Fruit fly (Drosophila melanogaster): Measurements from ENCODE around the gene CG10584.

Gene CG10584

dm6 chr3L:21046107-21046708 lies 15.0 kb upstream of the CG10584 start:
- TF ChIP-seq Hr38 (GFP tag; optimal IDR thresholded peaks at IDR 0.05): no peak
- peak; percentile 65 for TF ChIP-seq Hr4 (GFP tag; optimal IDR thresholded peaks at IDR 0.05)
- TF ChIP-seq esn (GFP tag; optimal IDR thresholded peaks at IDR 0.05): no peak
- peak; percentile 61 for TF ChIP-seq CG15336 (GFP tag; IDR thresholded peaks at IDR 0.05)
- peak; percentile 39 for TF ChIP-seq pdm3 (GFP tag; optimal IDR thresholded peaks at IDR 0.05)
- TF ChIP-seq net (GFP tag; optimal IDR thresholded peaks at IDR 0.05): peak; percentile 26
- TF ChIP-seq topi (GFP tag; optimal IDR thresholded peaks at IDR 0.05): no peak
- peak; percentile 28 for TF ChIP-seq CG3032 (tag; optimal IDR thresholded peaks at IDR 0.05)
- no peak for TF ChIP-seq cyc (GFP tag; optimal IDR thresholded peaks at IDR 0.05)
- peak; percentile 41 for TF ChIP-seq acj6 (GFP tag; optimal IDR thresholded peaks at IDR 0.05)
- TF ChIP-seq spab (GFP tag; optimal IDR thresholded peaks at IDR 0.05): no peak
- no peak for TF ChIP-seq Eip93F (GFP tag; optimal IDR thresholded peaks at IDR 0.05)
- TF ChIP-seq Hr39 (GFP tag; optimal IDR thresholded peaks at IDR 0.05): no peak
- TF ChIP-seq CG32006 (GFP tag; optimal IDR thresholded peaks at IDR 0.05): peak; percentile 74
- TF ChIP-seq Smox (GFP tag; optimal IDR thresholded peaks at IDR 0.05): no peak
- TF ChIP-seq CG1621 (tag; optimal IDR thresholded peaks at IDR 0.05): no peak
- TF ChIP-seq Ets21C (GFP tag; optimal IDR thresholded peaks at IDR 0.05): no peak
- no peak for TF ChIP-seq salr (GFP tag; optimal IDR thresholded peaks at IDR 0.05)
- TF ChIP-seq CG9139 (GFP tag; optimal IDR thresholded peaks at IDR 0.05): no peak
- TF ChIP-seq CG8632 (GFP tag; optimal IDR thresholded peaks at IDR 0.05): no peak
- TF ChIP-seq CG6792 (GFP tag; optimal IDR thresholded peaks at IDR 0.05): no peak
- TF ChIP-seq eg (GFP tag; IDR thresholded peaks at IDR 0.05): peak; percentile 49; the same call in 1 of the 3 replicates
- peak; percentile 9 for TF ChIP-seq Lpt (GFP tag; optimal IDR thresholded peaks at IDR 0.05)
- peak; percentile 20 for TF ChIP-seq CG6808 (GFP tag; optimal IDR thresholded peaks at IDR 0.05)
- peak; percentile 58 for TF ChIP-seq Gug (GFP tag; IDR thresholded peaks at IDR 0.05)
- peak; percentile 15 for TF ChIP-seq dsx (GFP tag; optimal IDR thresholded peaks at IDR 0.05; ENCODE audit: poor library complexity, severe bottlenecking)
- TF ChIP-seq CG10669 (GFP tag; optimal IDR thresholded peaks at IDR 0.05): peak; percentile 26
- TF ChIP-seq Sox15 (GFP tag; optimal IDR thresholded peaks at IDR 0.05): no peak
- no peak for TF ChIP-seq vri (GFP tag; optimal IDR thresholded peaks at IDR 0.05)
- peak; percentile 73 for TF ChIP-seq CG6163 (GFP tag; IDR thresholded peaks at IDR 0.05)
- no peak for TF ChIP-seq Sox102F (GFP tag; optimal IDR thresholded peaks at IDR 0.05)
- no peak for TF ChIP-seq lz (GFP tag; optimal IDR thresholded peaks at IDR 0.05)
- TF ChIP-seq CG11902 (GFP tag; optimal IDR thresholded peaks at IDR 0.05): no peak
- peak; percentile 47 for TF ChIP-seq Ets96B (tag; optimal IDR thresholded peaks at IDR 0.05)
- TF ChIP-seq Eip75B (GFP tag; optimal IDR thresholded peaks at IDR 0.05): peak; percentile 6
- TF ChIP-seq CG34406 (GFP tag; optimal IDR thresholded peaks at IDR 0.05): no peak
- no peak for TF ChIP-seq CG6854 (GFP tag; optimal IDR thresholded peaks at IDR 0.05)
- peak; percentile 33 for TF ChIP-seq CG3919 (GFP tag; optimal IDR thresholded peaks at IDR 0.05)
- TF ChIP-seq CG8319 (GFP tag; optimal IDR thresholded peaks at IDR 0.05): no peak
- no peak for TF ChIP-seq CG7368 (GFP tag; optimal IDR thresholded peaks at IDR 0.05)
- TF ChIP-seq CG6276 (GFP tag; optimal IDR thresholded peaks at IDR 0.05): peak; percentile 47
- peak; percentile 72 for TF ChIP-seq CG8119 (GFP tag; IDR thresholded peaks at IDR 0.05)
- TF ChIP-seq Blimp-1 (GFP tag; optimal IDR thresholded peaks at IDR 0.05): no peak
- peak; percentile 54 for TF ChIP-seq svp (GFP tag)
- TF ChIP-seq fkh (GFP tag; optimal IDR thresholded peaks at IDR 0.05): no peak
- TF ChIP-seq CG4318 (GFP tag; optimal IDR thresholded peaks at IDR 0.05): peak; percentile 41
- TF ChIP-seq Sox14 (GFP tag; optimal IDR thresholded peaks at IDR 0.05): peak; percentile 40
- no peak for TF ChIP-seq dac (GFP tag; optimal IDR thresholded peaks at IDR 0.05)
- TF ChIP-seq OdsH (GFP tag; optimal IDR thresholded peaks at IDR 0.05): peak; percentile 45
- peak; percentile 14 for TF ChIP-seq Met (GFP tag; optimal IDR thresholded peaks at IDR 0.05)
- no peak for TF ChIP-seq CG10631 (GFP tag; optimal IDR thresholded peaks at IDR 0.05)
- TF ChIP-seq ss (GFP tag; optimal IDR thresholded peaks at IDR 0.05): peak in 1 of 2 experiments; percentile 6
